Fruit fly (Drosophila melanogaster): ENCODE results near the gene CG12375.

Gene CG12375

DNA sequence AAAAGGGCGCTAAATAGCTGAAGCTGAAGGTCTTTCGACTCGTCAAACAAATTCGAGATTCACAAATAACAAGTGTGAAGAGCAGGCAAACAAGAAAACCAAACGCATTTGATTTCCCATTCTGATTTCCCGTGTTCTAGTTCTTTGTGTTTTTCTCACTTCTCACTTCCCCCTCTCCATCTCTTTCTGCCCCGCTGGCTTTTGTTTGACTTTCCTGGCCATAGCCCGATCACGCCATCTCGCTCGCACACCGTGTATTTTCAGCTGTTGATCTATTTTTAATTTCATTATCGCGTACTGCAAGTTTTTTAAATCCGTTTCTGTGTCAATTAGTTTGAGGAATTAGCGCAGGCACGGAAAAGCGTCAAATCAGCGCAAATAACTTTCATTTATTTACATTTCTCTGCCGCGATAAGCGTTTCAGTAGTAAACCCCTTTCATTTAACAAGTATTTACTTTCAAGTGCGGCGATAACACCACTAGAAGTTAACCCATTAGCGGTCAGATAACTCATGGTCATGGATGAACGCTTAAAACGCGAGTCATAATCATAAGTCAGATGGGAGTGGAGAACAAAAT is 37.0 kb upstream of the CG12375 start (continued):
- no peak for TF ChIP-seq sc (optimal IDR thresholded peaks at IDR 0.05)
- TF ChIP-seq sc (GFP tag; optimal IDR thresholded peaks at IDR 0.05), result no peak
- TF ChIP-seq oc (tag; optimal IDR thresholded peaks at IDR 0.05), result peak; percentile 7
- no peak for TF ChIP-seq Mad (GFP tag; optimal IDR thresholded peaks at IDR 0.05)
- no peak for TF ChIP-seq abd-A (tag; optimal IDR thresholded peaks at IDR 0.05)
- no peak for TF ChIP-seq Aef1 (GFP tag; IDR thresholded peaks at IDR 0.05)
- TF ChIP-seq otp (GFP tag; IDR thresholded peaks at IDR 0.05), result peak; percentile 4; the same call in 1 of the 3 replicates
- TF ChIP-seq ro (GFP tag; IDR thresholded peaks at IDR 0.05), result no peak
- peak; percentile 4 for TF ChIP-seq caup (GFP tag; optimal IDR thresholded peaks at IDR 0.05; ENCODE audit: severe bottlenecking)
- 0 out of 2 replicates have a peak, but pooled peaks have one; percentile 17 for TF ChIP-seq amos (GFP tag; IDR thresholded peaks at IDR 0.05; ENCODE audit: partially characterized antibody)
- no peak for TF ChIP-seq Six4 (GFP tag; optimal IDR thresholded peaks at IDR 0.05)
- no peak for TF ChIP-seq fd96Cb (tag; optimal IDR thresholded peaks at IDR 0.05)
- no peak for TF ChIP-seq CG1832 (GFP tag; optimal IDR thresholded peaks at IDR 0.05)
- TF ChIP-seq CG7357 (GFP tag; IDR thresholded peaks at IDR 0.05), result no peak
- TF ChIP-seq Hmr (GFP tag; optimal IDR thresholded peaks at IDR 0.05), result peak; percentile 4
- peak; percentile 37 for TF ChIP-seq run (tag; optimal IDR thresholded peaks at IDR 0.05)
- TF ChIP-seq psq (GFP tag; optimal IDR thresholded peaks at IDR 0.05), result no peak
- TF ChIP-seq CG9437 (GFP tag; optimal IDR thresholded peaks at IDR 0.05), result no peak
- no peak for TF ChIP-seq Sox102F (GFP tag; optimal IDR thresholded peaks at IDR 0.05)
- TF ChIP-seq pb (GFP tag; optimal IDR thresholded peaks at IDR 0.05), result no peak
- peak; percentile 29 for TF ChIP-seq Kr (GFP tag; optimal IDR thresholded peaks at IDR 0.05)
- TF ChIP-seq klu (GFP tag; IDR thresholded peaks at IDR 0.05), result no peak
- TF ChIP-seq ken (GFP tag; IDR thresholded peaks at IDR 0.05), result no peak
- no peak for TF ChIP-seq fd3F (GFP tag; optimal IDR thresholded peaks at IDR 0.05)
- TF ChIP-seq gro (GFP tag; optimal IDR thresholded peaks at IDR 0.05), result no peak
- no peak for TF ChIP-seq ems (GFP tag; optimal IDR thresholded peaks at IDR 0.05)
- no peak for TF ChIP-seq jing (GFP tag; optimal IDR thresholded peaks at IDR 0.05)
- peak; percentile 2 for TF ChIP-seq da (GFP tag; optimal IDR thresholded peaks at IDR 0.05)
- peak; percentile 15 for TF ChIP-seq wek (GFP tag; optimal IDR thresholded peaks at IDR 0.05)
- TF ChIP-seq Hr78 (GFP tag; optimal IDR thresholded peaks at IDR 0.05), result no peak
- TF ChIP-seq CG2889 (GFP tag; IDR thresholded peaks at IDR 0.05), result no peak
- TF ChIP-seq Abd-B (GFP tag; optimal IDR thresholded peaks at IDR 0.05), result no peak
- no peak; the same call in 2 of the 3 replicates for TF ChIP-seq ci (GFP tag; IDR thresholded peaks at IDR 0.05)
- no peak for TF ChIP-seq Sox100B (GFP tag; optimal IDR thresholded peaks at IDR 0.05)
- TF ChIP-seq CG2875 (GFP tag; optimal IDR thresholded peaks at IDR 0.05), result no peak
- TF ChIP-seq lbe (GFP tag; optimal IDR thresholded peaks at IDR 0.05), result no peak
- no peak for TF ChIP-seq shn (GFP tag; optimal IDR thresholded peaks at IDR 0.05)
- no peak for TF ChIP-seq zen2 (GFP tag; IDR thresholded peaks at IDR 0.05; ENCODE audit: partially characterized antibody)
- TF ChIP-seq Med (GFP tag), result peak; percentile 76
- TF ChIP-seq CG7928 (GFP tag; optimal IDR thresholded peaks at IDR 0.05), result no peak
- no peak for TF ChIP-seq CG14710 (tag; optimal IDR thresholded peaks at IDR 0.05)
- peak; percentile 4 for TF ChIP-seq CG3281 (GFP tag; optimal IDR thresholded peaks at IDR 0.05)
- TF ChIP-seq CG12155 (GFP tag; optimal IDR thresholded peaks at IDR 0.05), result no peak
- TF ChIP-seq ac (GFP tag; optimal IDR thresholded peaks at IDR 0.05), result peak; percentile 22
- TF ChIP-seq CG11085 (GFP tag; IDR thresholded peaks at IDR 0.05), result no peak
- no peak for TF ChIP-seq repo (GFP tag; optimal IDR thresholded peaks at IDR 0.05)
- peak; percentile 53 for TF ChIP-seq kni (GFP tag; optimal IDR thresholded peaks at IDR 0.05)
- no peak for TF ChIP-seq B-H1 (GFP tag; IDR thresholded peaks at IDR 0.05)
- peak in 1 of 2 experiments; percentile 53 for TF ChIP-seq Eip74EF (GFP tag; optimal IDR thresholded peaks at IDR 0.05)
- TF ChIP-seq CG15514 (GFP tag; optimal IDR thresholded peaks at IDR 0.05), result peak; percentile 12
